Fruit fly (Drosophila melanogaster): ENCODE results near the gene CG14301.

The CG14301 gene

dm6 chr3R:18669812-18670211, 28.6 kb upstream of the CG14301 start (continued):
- TF ChIP-seq Sox100B (GFP tag; optimal IDR thresholded peaks at IDR 0.05) (peak; percentile 32), ash1 (GFP tag; optimal IDR thresholded peaks at IDR 0.05) (no peak), gsb-n (tag; optimal IDR thresholded peaks at IDR 0.05) (no peak), CG13424 (tag; optimal IDR thresholded peaks at IDR 0.05) (peak; percentile 48), MTF-1 (GFP tag; optimal IDR thresholded peaks at IDR 0.05; ENCODE audit: borderline replicate concordance) (no peak), CG32767 (GFP tag; IDR thresholded peaks at IDR 0.05) (no peak), CG10209 (GFP tag; optimal IDR thresholded peaks at IDR 0.05) (no peak), CG9215 (GFP tag; IDR thresholded peaks at IDR 0.05) (peak; percentile 24; the same call in 1 of the 2 replicates), CG3847 (GFP tag; IDR thresholded peaks at IDR 0.05) (peak; percentile 20; the same call in 1 of the 2 replicates), CG7271 (tag; optimal IDR thresholded peaks at IDR 0.05) (no peak), hb (GFP tag; IDR thresholded peaks at IDR 0.05; ENCODE audit: partially characterized antibody) (no peak), esg (GFP tag; conservative IDR thresholded peaks at IDR 0.05) (no peak), salm (tag; optimal IDR thresholded peaks at IDR 0.05) (no peak), CG8359 (GFP tag; optimal IDR thresholded peaks at IDR 0.05; ENCODE audit: borderline replicate concordance) (no peak), lola (GFP tag; optimal IDR thresholded peaks at IDR 0.05) (no peak), Bgb (GFP tag; IDR thresholded peaks at IDR 0.05; ENCODE audit: partially characterized antibody) (no peak), az2 (GFP tag; optimal IDR thresholded peaks at IDR 0.05) (peak; percentile 7), fd96Cb (tag; optimal IDR thresholded peaks at IDR 0.05) (peak; percentile 22), CG3163 (GFP tag; optimal IDR thresholded peaks at IDR 0.05) (no peak), Bteb2 (GFP tag; optimal IDR thresholded peaks at IDR 0.05) (no peak), ara (GFP tag; IDR thresholded peaks at IDR 0.05) (no peak), CG4730 (GFP tag; IDR thresholded peaks at IDR 0.05) (no peak), CG43689 (GFP tag; IDR thresholded peaks at IDR 0.05) (no peak), CG18262 (tag; optimal IDR thresholded peaks at IDR 0.05) (no peak), CG4404 (GFP tag; IDR thresholded peaks at IDR 0.05) (no peak), GATAe (GFP tag; conservative IDR thresholded peaks at IDR 0.05) (no peak), CG15514 (GFP tag; optimal IDR thresholded peaks at IDR 0.05) (no peak), CG12744 (GFP tag; optimal IDR thresholded peaks at IDR 0.05) (no peak), CG14014 (GFP tag; IDR thresholded peaks at IDR 0.05) (peak; percentile 26; the same call in 1 of the 2 replicates), CG5180 (GFP tag; optimal IDR thresholded peaks at IDR 0.05) (no peak), lbe (GFP tag; optimal IDR thresholded peaks at IDR 0.05) (no peak), ham (GFP tag; IDR thresholded peaks at IDR 0.05) (no peak), CG17612 (GFP tag; IDR thresholded peaks at IDR 0.05) (no peak), CG14050 (GFP tag; IDR thresholded peaks at IDR 0.05) (no peak), sima (GFP tag; optimal IDR thresholded peaks at IDR 0.05) (no peak), Rfx (GFP tag; IDR thresholded peaks at IDR 0.05) (peak; percentile 12; the same call in 1 of the 2 replicates), CG12236 (GFP tag; optimal IDR thresholded peaks at IDR 0.05) (no peak), CG10543 (GFP tag; optimal IDR thresholded peaks at IDR 0.05) (peak; percentile 48), Hand (GFP tag; optimal IDR thresholded peaks at IDR 0.05) (no peak), usp (GFP tag; optimal IDR thresholded peaks at IDR 0.05) (no peak), gfzf (GFP tag; optimal IDR thresholded peaks at IDR 0.05) (no peak), CG12769 (tag; optimal IDR thresholded peaks at IDR 0.05) (peak; percentile 37), CG4820 (GFP tag; optimal IDR thresholded peaks at IDR 0.05) (no peak), Ada2b (GFP tag; IDR thresholded peaks at IDR 0.05) (peak; percentile 35), gce (GFP tag; IDR thresholded peaks at IDR 0.05) (no peak), stwl (tag; optimal IDR thresholded peaks at IDR 0.05) (no peak), croc (GFP tag; conservative IDR thresholded peaks at IDR 0.05) (no peak), sens (GFP tag) (peak; percentile 73), dimm (GFP tag; IDR thresholded peaks at IDR 0.05) (no peak), B-H1 (GFP tag; IDR thresholded peaks at IDR 0.05) (no peak), ind (GFP tag; optimal IDR thresholded peaks at IDR 0.05) (peak; percentile 28)
